Worm (Caenorhabditis elegans): Measurements from ENCODE around the gene ugt-45.

ugt-45 gene

DNA sequence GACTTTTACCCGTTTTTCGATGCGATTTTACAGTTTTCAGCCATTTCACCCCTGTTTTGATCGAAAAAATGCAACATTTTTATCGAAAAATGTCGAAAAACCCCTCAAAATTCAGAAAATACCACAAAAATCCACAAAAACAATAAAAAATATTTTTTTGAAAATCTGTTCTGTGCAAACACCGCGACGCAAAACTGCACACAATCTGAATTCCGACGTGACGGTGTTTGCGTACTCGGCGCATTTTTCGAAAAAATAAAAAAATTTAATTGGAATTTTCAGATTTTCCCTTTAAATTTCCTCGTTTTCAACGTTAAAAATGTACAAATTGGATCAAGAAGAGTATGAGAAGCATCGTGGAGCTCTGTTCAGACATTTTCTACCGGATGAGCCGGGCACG, 25.1 kb downstream of the ugt-45 start, which contains the start of gene smgl-2 (continued):
- TF ChIP-seq gei-8 (GFP tag; optimal IDR thresholded peaks at IDR 0.05) (no peak), fkh-10 (GFP tag; optimal IDR thresholded peaks at IDR 0.05) (no peak), zip-11 (GFP tag; IDR thresholded peaks at IDR 0.05) (no peak), zfp-2 (tag; optimal IDR thresholded peaks at IDR 0.05) (no peak), snpc-1.2 (GFP tag; IDR thresholded peaks at IDR 0.05) (no peak), F49E8.2 (tag; optimal IDR thresholded peaks at IDR 0.05; ENCODE audit: borderline replicate concordance) (no peak), madf-5 (GFP tag; IDR thresholded peaks at IDR 0.05) (no peak), nhr-76 (tag; optimal IDR thresholded peaks at IDR 0.05) (no peak), ceh-32 (tag; optimal IDR thresholded peaks at IDR 0.05; ENCODE audit: poor library complexity) (no peak), cey-2 (tag; optimal IDR thresholded peaks at IDR 0.05; ENCODE audit: borderline replicate concordance, insufficient read depth) (no peak), T20F7.1 (GFP tag; optimal IDR thresholded peaks at IDR 0.05) (no peak), spr-3 (GFP tag; optimal IDR thresholded peaks at IDR 0.05) (no peak), hlh-30 (tag; optimal IDR thresholded peaks at IDR 0.05; ENCODE audit: insufficient read depth) (peak; percentile 68), mdt-29 (GFP tag; IDR thresholded peaks at IDR 0.05) (no peak), R02D3.7 (tag; optimal IDR thresholded peaks at IDR 0.05) (no peak), pqm-1 (tag; optimal IDR thresholded peaks at IDR 0.05) (no peak), nhr-237 (tag; optimal IDR thresholded peaks at IDR 0.05) (no peak), php-3 (GFP tag; IDR thresholded peaks at IDR 0.05) (no peak), dmd-6 (GFP tag; IDR thresholded peaks at IDR 0.05) (0 out of 2 replicates have a peak, but pooled peaks have one; percentile 29), duxl-1 (tag; optimal IDR thresholded peaks at IDR 0.05; ENCODE audit: poor library complexity) (no peak), ces-1 (GFP tag; optimal IDR thresholded peaks at IDR 0.05) (no peak), tag-97 (GFP tag; IDR thresholded peaks at IDR 0.05) (no peak), Y48G9A.11 (GFP tag; IDR thresholded peaks at IDR 0.05) (no peak), hif-1 (tag; optimal IDR thresholded peaks at IDR 0.05) (peak in 1 of 2 experiments; percentile 0), daf-16 (GFP tag; optimal IDR thresholded peaks at IDR 0.05) (no peak), daf-16 (tag; optimal IDR thresholded peaks at IDR 0.05) (peak; percentile 34), ZK546.5 (tag; optimal IDR thresholded peaks at IDR 0.05) (no peak), ztf-7 (tag; optimal IDR thresholded peaks at IDR 0.05) (no peak), mes-2 (tag; optimal IDR thresholded peaks at IDR 0.05; ENCODE audit: poor library complexity, severe bottlenecking) (peak; percentile 80), lsy-2 (tag; optimal IDR thresholded peaks at IDR 0.05) (peak in 1 of 2 experiments; percentile 88), dpl-1 (GFP tag; optimal IDR thresholded peaks at IDR 0.05) (peak; percentile 86), nhr-42 (GFP tag; IDR thresholded peaks at IDR 0.05) (no peak), ctbp-1 (GFP tag; IDR thresholded peaks at IDR 0.05) (no peak), mxl-2 (GFP tag; conservative IDR thresholded peaks at IDR 0.05) (no peak), nhr-6 (tag; optimal IDR thresholded peaks at IDR 0.05) (peak; percentile 10), daf-12 (tag; optimal IDR thresholded peaks at IDR 0.05) (no peak), D1046.2 (GFP tag; IDR thresholded peaks at IDR 0.05) (no peak), nhr-48 (tag; optimal IDR thresholded peaks at IDR 0.05) (no peak), dve-1 (tag; optimal IDR thresholded peaks at IDR 0.05; ENCODE audit: insufficient read depth) (peak; percentile 59), arid-1 (GFP tag; conservative IDR thresholded peaks at IDR 0.05) (no peak), spr-1 (tag; optimal IDR thresholded peaks at IDR 0.05) (no peak), vab-7 (GFP tag; IDR thresholded peaks at IDR 0.05) (no peak), saeg-2 (GFP tag; IDR thresholded peaks at IDR 0.05) (no peak), lin-38 (GFP tag; IDR thresholded peaks at IDR 0.05) (peak; percentile 80), ceh-62 (tag; optimal IDR thresholded peaks at IDR 0.05) (no peak), pha-4 (GFP tag; IDR thresholded peaks at IDR 0.05) (0 out of 2 replicates have a peak, but pooled peaks have one; percentile 12), pha-4 (tag; optimal IDR thresholded peaks at IDR 0.05) (no peak), ceh-28 (tag; optimal IDR thresholded peaks at IDR 0.05) (no peak), hmg-1.1 (GFP tag; IDR thresholded peaks at IDR 0.05) (peak; percentile 43), snpc-4 (tag; optimal IDR thresholded peaks at IDR 0.05) (no peak), aha-1 (tag) (no peak)

Data from whole organism, L4 larva.